Worm (Caenorhabditis elegans): ENCODE results near the gene Y67A10A.7.

The Y67A10A.7 gene

ce11 chrIV:14383474-14383873 is 9.6 kb downstream of the Y67A10A.7 start, which contains the start of gene paqr-3:
Gene paqr-3 (minus strand): TSS chrIV:14383683.
- TF ChIP-seq F13C5.2 (tag; optimal IDR thresholded peaks at IDR 0.05): no peak

- TF ChIP-seq ceh-36 (tag; optimal IDR thresholded peaks at IDR 0.05) (no peak), B0310.2 (tag; optimal IDR thresholded peaks at IDR 0.05) (no peak), hmbx-1 (tag; optimal IDR thresholded peaks at IDR 0.05) (no peak), F13C5.2 (tag; optimal IDR thresholded peaks at IDR 0.05) (no peak), flt-1 (GFP tag; IDR thresholded peaks at IDR 0.05) (no peak), sea-1 (GFP tag; conservative IDR thresholded peaks at IDR 0.05) (no peak), ama-1 (optimal IDR thresholded peaks at IDR 0.05) (no peak), tbx-37 (GFP tag; conservative IDR thresholded peaks at IDR 0.05) (no peak), ceh-13 (GFP tag; optimal IDR thresholded peaks at IDR 0.05) (no peak), hmg-4 (GFP tag; optimal IDR thresholded peaks at IDR 0.05) (no peak)
These were observed 10.3 kb downstream of the Y67A10A.7 start for ce11 chrIV:14384194-14384593.

ce11 chrIV:14385140-14385539 is 11.2 kb downstream of the Y67A10A.7 start:
- no peak for TF ChIP-seq hmbx-1 (tag; optimal IDR thresholded peaks at IDR 0.05)
- no peak for TF ChIP-seq sea-1 (GFP tag; conservative IDR thresholded peaks at IDR 0.05)
- no peak for TF ChIP-seq ceh-13 (GFP tag; optimal IDR thresholded peaks at IDR 0.05)
- no peak for TF ChIP-seq ets-7 (tag; optimal IDR thresholded peaks at IDR 0.05)
- no peak for TF ChIP-seq ceh-36 (tag; optimal IDR thresholded peaks at IDR 0.05)
- TF ChIP-seq pes-1 (GFP tag; IDR thresholded peaks at IDR 0.05): no peak

- TF ChIP-seq hmbx-1 (tag; optimal IDR thresholded peaks at IDR 0.05) (no peak), scrt-1 (GFP tag; IDR thresholded peaks at IDR 0.05) (no peak), aly-1 (tag; optimal IDR thresholded peaks at IDR 0.05) (no peak), tra-4 (tag; optimal IDR thresholded peaks at IDR 0.05) (no peak), hnd-1 (tag; optimal IDR thresholded peaks at IDR 0.05) (no peak), tbx-37 (GFP tag; conservative IDR thresholded peaks at IDR 0.05) (no peak), ama-1 (optimal IDR thresholded peaks at IDR 0.05) (no peak), tbx-11 (GFP tag; IDR thresholded peaks at IDR 0.05) (no peak), ets-7 (tag; optimal IDR thresholded peaks at IDR 0.05) (no peak), ceh-13 (GFP tag; optimal IDR thresholded peaks at IDR 0.05) (no peak), ceh-36 (tag; optimal IDR thresholded peaks at IDR 0.05) (no peak), sea-1 (GFP tag; conservative IDR thresholded peaks at IDR 0.05) (no peak), flt-1 (GFP tag; IDR thresholded peaks at IDR 0.05) (no peak), hmg-4 (GFP tag; optimal IDR thresholded peaks at IDR 0.05) (no peak)
These were observed 14.0 kb downstream of the Y67A10A.7 start for ce11 chrIV:14387766-14388553.

ce11 chrIV:14389070-14389469 is 15.2 kb downstream of the Y67A10A.7 start:
- TF ChIP-seq ceh-36 (tag; optimal IDR thresholded peaks at IDR 0.05) (no peak), scrt-1 (GFP tag; IDR thresholded peaks at IDR 0.05) (no peak)

- TF ChIP-seq ceh-13 (GFP tag; optimal IDR thresholded peaks at IDR 0.05) (no peak), hmg-4 (GFP tag; optimal IDR thresholded peaks at IDR 0.05) (no peak), hnd-1 (tag; optimal IDR thresholded peaks at IDR 0.05) (no peak), B0310.2 (tag; optimal IDR thresholded peaks at IDR 0.05) (no peak), F13C5.2 (tag; optimal IDR thresholded peaks at IDR 0.05) (no peak), ama-1 (optimal IDR thresholded peaks at IDR 0.05) (no peak), ets-7 (tag; optimal IDR thresholded peaks at IDR 0.05) (no peak), sea-1 (GFP tag; conservative IDR thresholded peaks at IDR 0.05) (no peak), flt-1 (GFP tag; IDR thresholded peaks at IDR 0.05) (no peak), ceh-36 (tag; optimal IDR thresholded peaks at IDR 0.05) (no peak), tbx-37 (GFP tag; conservative IDR thresholded peaks at IDR 0.05) (no peak), pes-1 (GFP tag; IDR thresholded peaks at IDR 0.05) (no peak), tbx-11 (GFP tag; IDR thresholded peaks at IDR 0.05) (no peak), aly-1 (tag; optimal IDR thresholded peaks at IDR 0.05) (no peak), scrt-1 (GFP tag; IDR thresholded peaks at IDR 0.05) (no peak), tra-4 (tag; optimal IDR thresholded peaks at IDR 0.05) (no peak), hmbx-1 (tag; optimal IDR thresholded peaks at IDR 0.05) (no peak)
These were observed 16.2 kb downstream of the Y67A10A.7 start for ce11 chrIV:14390023-14390614.

- TF ChIP-seq B0310.2 (tag; optimal IDR thresholded peaks at IDR 0.05) (no peak), flt-1 (GFP tag; IDR thresholded peaks at IDR 0.05) (no peak), ama-1 (optimal IDR thresholded peaks at IDR 0.05) (no peak), scrt-1 (GFP tag; IDR thresholded peaks at IDR 0.05) (no peak), ets-7 (tag; optimal IDR thresholded peaks at IDR 0.05) (no peak), aly-1 (tag; optimal IDR thresholded peaks at IDR 0.05) (no peak), hmg-4 (GFP tag; optimal IDR thresholded peaks at IDR 0.05) (no peak), tbx-11 (GFP tag; IDR thresholded peaks at IDR 0.05) (no peak), pes-1 (GFP tag; IDR thresholded peaks at IDR 0.05) (no peak), tra-4 (tag; optimal IDR thresholded peaks at IDR 0.05) (no peak), hmbx-1 (tag; optimal IDR thresholded peaks at IDR 0.05) (no peak), tbx-37 (GFP tag; conservative IDR thresholded peaks at IDR 0.05) (no peak), hnd-1 (tag; optimal IDR thresholded peaks at IDR 0.05) (no peak), F13C5.2 (tag; optimal IDR thresholded peaks at IDR 0.05) (no peak), ceh-13 (GFP tag; optimal IDR thresholded peaks at IDR 0.05) (no peak), sea-1 (GFP tag; conservative IDR thresholded peaks at IDR 0.05) (no peak), ceh-36 (tag; optimal IDR thresholded peaks at IDR 0.05) (no peak)
These were observed 17.4 kb downstream of the Y67A10A.7 start for ce11 chrIV:14391268-14391667.

ce11 chrIV:14391746-14392145 is 17.8 kb downstream of the Y67A10A.7 start:
- TF ChIP-seq hmg-4 (GFP tag; optimal IDR thresholded peaks at IDR 0.05): no peak
- TF ChIP-seq flt-1 (GFP tag; IDR thresholded peaks at IDR 0.05): no peak
- TF ChIP-seq tbx-11 (GFP tag; IDR thresholded peaks at IDR 0.05): no peak
- TF ChIP-seq tbx-37 (GFP tag; conservative IDR thresholded peaks at IDR 0.05): no peak
- no peak for TF ChIP-seq pes-1 (GFP tag; IDR thresholded peaks at IDR 0.05)
- TF ChIP-seq hmbx-1 (tag; optimal IDR thresholded peaks at IDR 0.05): no peak
- TF ChIP-seq ama-1 (optimal IDR thresholded peaks at IDR 0.05): no peak
- no peak for TF ChIP-seq ets-7 (tag; optimal IDR thresholded peaks at IDR 0.05)
- no peak for TF ChIP-seq B0310.2 (tag; optimal IDR thresholded peaks at IDR 0.05)
- no peak for TF ChIP-seq sea-1 (GFP tag; conservative IDR thresholded peaks at IDR 0.05)
